Fruit fly (Drosophila melanogaster) whole organism, embryonic: Measurements from ENCODE around the gene CG13694.

Experiments used
- Ada2b ChIP-seq: fragments of 200-800 bp; sonication (Bioruptor generic); IDR thresholded peaks from 2 replicates; pipeline ENCODE4 v1.3.6; 2022; ENCODE audit warnings: missing biosample characterization, missing genetic modification characterization
- Awh ChIP-seq: fragments of 200-800 bp; sonication (Bioruptor generic); IDR thresholded peaks from 2 replicates; pipeline ENCODE4, ENCODE4 v1.3.6; 2022; ENCODE audit warnings: missing biosample characterization, missing genetic modification characterization
- BtbVII ChIP-seq: fragments of 200-800 bp; sonication (Bioruptor generic); optimal IDR thresholded peaks from 3 replicates; lab custom pipeline; 2017; ENCODE audit warnings: missing biosample characterization, mild to moderate bottlenecking, missing genetic modification characterization
- CG12104 ChIP-seq: fragments of 200-800 bp; sonication (Bioruptor generic); optimal IDR thresholded peaks from 3 replicates; lab custom pipeline; 2016; ENCODE audit warnings: missing biosample characterization, missing genetic modification characterization
- CG12219 ChIP-seq: fragments of 200-800 bp; sonication (Bioruptor generic); optimal IDR thresholded peaks from 3 replicates; lab custom pipeline; 2018; ENCODE audit warnings: missing biosample characterization, mild to moderate bottlenecking, missing genetic modification characterization
- CG13424 ChIP-seq: fragments of 200-800 bp; sonication (Bioruptor generic); optimal IDR thresholded peaks from 2 replicates; lab custom pipeline; 2019; ENCODE audit warnings: missing biosample characterization, mild to moderate bottlenecking, missing genetic modification characterization, moderate library complexity
- CG15479 ChIP-seq: fragments of 200-800 bp; sonication (Bioruptor generic); optimal IDR thresholded peaks from 3 replicates; lab custom pipeline; 2019; ENCODE audit warnings: missing biosample characterization, mild to moderate bottlenecking, missing genetic modification characterization, moderate library complexity
- CG18262 ChIP-seq: fragments of 200-800 bp; optimal IDR thresholded peaks from 3 replicates; lab custom pipeline; 2019; ENCODE audit warnings: missing biosample characterization, mild to moderate bottlenecking, missing genetic modification characterization, moderate library complexity
- CG2120 ChIP-seq: fragments of 200-800 bp; sonication (Bioruptor generic); optimal IDR thresholded peaks from 3 replicates; lab custom pipeline; 2016; ENCODE audit warnings: missing biosample characterization, missing genetic modification characterization
- CG2129 ChIP-seq: fragments of 200-800 bp; sonication (Bioruptor generic); IDR thresholded peaks from 2 replicates; pipeline ENCODE4 v1.3.6; 2022; ENCODE audit warnings: missing biosample characterization, missing genetic modification characterization; ENCODE audit not compliant: partially characterized antibody
- CG33213 ChIP-seq: fragments of 200-800 bp; sonication (Bioruptor generic); optimal IDR thresholded peaks from 3 replicates; lab custom pipeline; 2016; ENCODE audit warnings: missing biosample characterization, missing genetic modification characterization
- CG3726 ChIP-seq: fragments of 200-800 bp; sonication (Bioruptor generic); IDR thresholded peaks from 3 replicates; pipeline ENCODE4, ENCODE4 v1.3.6; 2022; ENCODE audit warnings: missing biosample characterization, missing genetic modification characterization
- CG4328 ChIP-seq: fragments of 200-800 bp; sonication (Bioruptor generic); optimal IDR thresholded peaks from 3 replicates; lab custom pipeline; 2017; ENCODE audit warnings: missing biosample characterization, missing genetic modification reagents, missing genetic modification characterization
- CG4404 ChIP-seq: fragments of 200-800 bp; sonication (Bioruptor generic); IDR thresholded peaks from 2 replicates; pipeline ENCODE4 v1.3.6; 2022; ENCODE audit warnings: missing biosample characterization, missing genetic modification characterization
- CG4854 ChIP-seq: fragments of 200-800 bp; sonication (Bioruptor generic); optimal IDR thresholded peaks from 2 replicates; lab custom pipeline; 2016; ENCODE audit warnings: missing biosample characterization, missing genetic modification characterization, inconsistent platforms
- CG5180 ChIP-seq: fragments of 200-800 bp; sonication (Bioruptor generic); optimal IDR thresholded peaks from 3 replicates; lab custom pipeline; 2017; ENCODE audit warnings: missing biosample characterization, missing genetic modification characterization, mild to moderate bottlenecking, moderate library complexity, missing genetic modification reagents
- CG6654 ChIP-seq: fragments of 200-800 bp; sonication (Bioruptor generic); optimal IDR thresholded peaks from 2 replicates; lab custom pipeline; 2017; ENCODE audit warnings: missing biosample characterization, mild to moderate bottlenecking, missing genetic modification characterization
- CG6689 ChIP-seq: fragments of 200-800 bp; sonication (Bioruptor generic); IDR thresholded peaks from 2 replicates; pipeline ENCODE4 v1.3.6; 2022; ENCODE audit warnings: missing biosample characterization, missing genetic modification characterization
- CG7839 ChIP-seq: fragments of 200-800 bp; sonication (Bioruptor generic); optimal IDR thresholded peaks from 3 replicates; lab custom pipeline; 2018; ENCODE audit warnings: missing biosample characterization, mild to moderate bottlenecking, missing genetic modification characterization, moderate library complexity
- CG7987 ChIP-seq: fragments of 200-800 bp; sonication (Bioruptor generic); optimal IDR thresholded peaks from 2 replicates; lab custom pipeline; 2018; ENCODE audit warnings: missing biosample characterization, mild to moderate bottlenecking, missing genetic modification characterization, moderate library complexity
- CG8944 ChIP-seq: fragments of 200-800 bp; sonication (Bioruptor generic); optimal IDR thresholded peaks from 3 replicates; lab custom pipeline; 2016; ENCODE audit warnings: missing biosample characterization, missing genetic modification characterization
- CTCF ChIP-seq: fragments of 200-800 bp; sonication (Bioruptor generic); optimal IDR thresholded peaks from 2 replicates; lab custom pipeline; 2017; ENCODE audit warnings: missing biosample characterization, mild to moderate bottlenecking, missing genetic modification characterization, moderate library complexity
- Deaf1 ChIP-seq: fragments of 200-800 bp; optimal IDR thresholded peaks from 3 replicates; lab custom pipeline; 2019; ENCODE audit warnings: missing biosample characterization, mild to moderate bottlenecking, missing genetic modification characterization, moderate library complexity
- Dfd ChIP-seq, 2 experiments: fragments of >200 bp; optimal IDR thresholded peaks; 2 replicates each; lab custom pipeline; 2017; ENCODE audit warnings: missing biosample characterization in 2 of 2, missing genetic modification characterization in 2 of 2
- Doc3 ChIP-seq: fragments of 200-800 bp; sonication (Bioruptor generic); IDR thresholded peaks from 3 replicates; pipeline ENCODE4 v1.3.6; 2022; ENCODE audit warnings: missing biosample characterization, missing genetic modification characterization; ENCODE audit not compliant: partially characterized antibody
- E2f1 ChIP-seq: fragments of 200-800 bp; sonication (Bioruptor generic); IDR thresholded peaks from 2 replicates; pipeline ENCODE4 v1.3.6; 2022; ENCODE audit warnings: missing biosample characterization, missing genetic modification characterization
- Lim3 ChIP-seq: fragments of 200-800 bp; sonication (Bioruptor generic); IDR thresholded peaks from 2 replicates; pipeline ENCODE4 v1.3.6; 2022; ENCODE audit warnings: missing biosample characterization, missing genetic modification characterization
- Ptx1 ChIP-seq: fragments of 200-800 bp; sonication (Bioruptor generic); IDR thresholded peaks from 2 replicates; pipeline ENCODE4 v1.3.6; 2022; ENCODE audit warnings: missing biosample characterization, missing genetic modification characterization
- Xbp1 ChIP-seq: fragments of 200-800 bp; sonication (Bioruptor generic); optimal IDR thresholded peaks from 3 replicates; lab custom pipeline; 2016; ENCODE audit warnings: missing biosample characterization, mild to moderate bottlenecking, missing genetic modification characterization
- YL-1 ChIP-seq: fragments of 200-800 bp; sonication (Bioruptor generic); optimal IDR thresholded peaks from 3 replicates; lab custom pipeline; 2017; ENCODE audit warnings: missing biosample characterization, mild to moderate bottlenecking, missing genetic modification characterization
- abd-A ChIP-seq: fragments of 200-800 bp; sonication (Bioruptor generic); optimal IDR thresholded peaks from 3 replicates; lab custom pipeline; 2019; ENCODE audit warnings: missing biosample characterization, mild to moderate bottlenecking, missing genetic modification characterization, moderate library complexity
- az2 ChIP-seq: fragments of 200-800 bp; sonication (Bioruptor generic); optimal IDR thresholded peaks from 3 replicates; lab custom pipeline; 2016; ENCODE audit warnings: missing biosample characterization, missing genetic modification characterization
- danr ChIP-seq: fragments of 200-800 bp; sonication (Bioruptor generic); IDR thresholded peaks from 2 replicates; pipeline ENCODE4 v1.3.6; 2022; ENCODE audit warnings: missing biosample characterization, missing genetic modification characterization
- dmrt99B ChIP-seq: fragments of 200-800 bp; sonication (Bioruptor generic); optimal IDR thresholded peaks from 2 replicates; lab custom pipeline; 2018; ENCODE audit warnings: missing biosample characterization, mild to moderate bottlenecking, missing genetic modification characterization, moderate library complexity
- emc ChIP-seq: fragments of 200-800 bp; sonication (Bioruptor generic); optimal IDR thresholded peaks from 2 replicates; lab custom pipeline; 2016; ENCODE audit warnings: missing biosample characterization, missing genetic modification characterization
- ems ChIP-seq: fragments of 200-800 bp; sonication (Bioruptor generic); optimal IDR thresholded peaks from 3 replicates; lab custom pipeline; 2016; ENCODE audit warnings: missing biosample characterization, missing genetic modification characterization
- fd3F ChIP-seq: fragments of 200-800 bp; sonication (Bioruptor generic); optimal IDR thresholded peaks from 2 replicates; lab custom pipeline; 2018; ENCODE audit warnings: missing biosample characterization, mild to moderate bottlenecking, missing genetic modification characterization, moderate library complexity
- gcm ChIP-seq: fragments of 200-800 bp; sonication (Bioruptor generic); optimal IDR thresholded peaks from 2 replicates; lab custom pipeline; 2019; ENCODE audit warnings: missing biosample characterization, mild to moderate bottlenecking, missing genetic modification characterization, moderate library complexity
- gfzf ChIP-seq: fragments of 200-800 bp; sonication (Bioruptor generic); optimal IDR thresholded peaks from 2 replicates; lab custom pipeline; 2016; ENCODE audit warnings: missing biosample characterization, mild to moderate bottlenecking, missing genetic modification characterization, moderate library complexity
- ken ChIP-seq: fragments of 200-800 bp; sonication (Bioruptor generic); IDR thresholded peaks from 3 replicates; pipeline ENCODE4 v1.3.6; 2022; ENCODE audit warnings: missing biosample characterization, missing genetic modification characterization
- mirr ChIP-seq: fragments of 200-800 bp; sonication (Bioruptor generic); optimal IDR thresholded peaks from 3 replicates; lab custom pipeline; 2018; ENCODE audit warnings: missing biosample characterization, mild to moderate bottlenecking, missing genetic modification characterization
- nerfin-1 ChIP-seq: fragments of 200-800 bp; sonication (Bioruptor generic); optimal IDR thresholded peaks from 3 replicates; lab custom pipeline; 2019; ENCODE audit warnings: missing biosample characterization, mild to moderate bottlenecking, missing genetic modification characterization, moderate library complexity
- onecut ChIP-seq: fragments of 200-800 bp; sonication (Bioruptor generic); IDR thresholded peaks from 2 replicates; pipeline ENCODE4 v1.3.6; 2022; ENCODE audit warnings: missing biosample characterization, missing genetic modification characterization
- p53 ChIP-seq: fragments of 200-800 bp; sonication (Bioruptor generic); optimal IDR thresholded peaks from 2 replicates; lab custom pipeline; 2016; ENCODE audit warnings: missing biosample characterization, missing genetic modification characterization
- pan ChIP-seq, 4 experiments: fragments of >200 bp in 3 of 4; fragments of 200-800 bp in 1 of 4; sonication (Bioruptor generic) in 1 of 4; optimal IDR thresholded peaks in 3 of 4; IDR thresholded peaks in 1 of 4; 2 replicates each; pipeline versions ENCODE4 v1.3.6 to Lab custom; 2017 to 2022; ENCODE audit warnings: missing biosample characterization in 2 of 4, missing genetic modification characterization in 2 of 4, mixed read lengths in 1 of 4
- pum ChIP-seq: fragments of 200-800 bp; sonication (Bioruptor generic); optimal IDR thresholded peaks from 2 replicates; lab custom pipeline; 2016; ENCODE audit warnings: missing biosample characterization, missing genetic modification characterization
- schlank ChIP-seq: fragments of 200-800 bp; sonication (Bioruptor generic); optimal IDR thresholded peaks from 2 replicates; lab custom pipeline; 2018; ENCODE audit warnings: missing biosample characterization, mild to moderate bottlenecking, missing genetic modification characterization
- sim ChIP-seq: fragments of 200-800 bp; sonication (Bioruptor generic); IDR thresholded peaks from 2 replicates; pipeline ENCODE4 v1.3.6; 2022; ENCODE audit warnings: missing biosample characterization, missing genetic modification characterization
- sima ChIP-seq: fragments of 200-800 bp; sonication (Bioruptor generic); optimal IDR thresholded peaks from 2 replicates; lab custom pipeline; 2016; ENCODE audit warnings: missing biosample characterization, missing genetic modification characterization
- ssp ChIP-seq: fragments of 200-800 bp; sonication (Bioruptor generic); IDR thresholded peaks from 2 replicates; pipeline ENCODE4 v1.3.6; 2022; ENCODE audit warnings: missing biosample characterization, missing genetic modification characterization
- tio ChIP-seq: fragments of 200-800 bp; sonication (Bioruptor generic); optimal IDR thresholded peaks from 2 replicates; lab custom pipeline; 2017; ENCODE audit warnings: missing biosample characterization, missing genetic modification characterization, inconsistent platforms

Gene CG13694

DNA sequence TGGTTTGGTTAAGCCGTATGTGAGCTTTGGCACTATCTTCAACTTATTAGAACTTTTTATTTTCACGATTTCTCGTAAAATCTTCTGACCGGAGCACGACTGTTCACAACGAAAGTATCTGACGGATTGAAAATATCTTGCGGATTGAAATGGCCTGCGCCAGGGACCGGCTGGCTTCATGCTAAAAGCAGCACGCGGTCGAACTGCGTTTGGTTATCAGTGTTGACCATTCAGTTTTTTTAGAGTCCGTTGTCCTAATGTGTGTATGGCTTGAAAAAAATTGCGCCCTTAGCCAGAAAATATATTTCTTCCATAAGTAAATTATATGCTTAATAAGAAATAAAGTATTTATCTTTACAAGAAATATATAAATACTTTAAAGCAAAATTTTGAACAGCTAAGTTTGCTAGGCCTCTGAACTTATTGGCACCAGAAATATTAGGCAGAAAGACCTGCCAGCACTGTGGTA is 29.0 kb downstream of the CG13694 start, which contains the start of gene net:
Gene net, minus strand, starts transcription at position 133 of the 469 bp plus-strand sequence.
- no peak for TF ChIP-seq CG4404
- 0 out of 2 replicates have a peak, but pooled peaks have one; percentile 35 for TF ChIP-seq CG6689 (GFP tag; lab: Robert Waterston, UW)
- TF ChIP-seq Ptx1 (GFP tag; lab: Robert Waterston, UW) = peak; percentile 26; the same call in 1 of the 2 replicates
- peak; percentile 47; the same call in 1 of the 2 replicates for TF ChIP-seq Ada2b (GFP tag; lab: Robert Waterston, UW)
- peak; percentile 60 for TF ChIP-seq Deaf1 (tag; lab: Kevin White, UChicago)
- no peak for TF ChIP-seq CG8944 (GFP tag; lab: Kevin White, UChicago)
- no peak for TF ChIP-seq CG15479 (GFP tag; lab: Kevin White, UChicago)
- TF ChIP-seq CG7987 (GFP tag; lab: Kevin White, UChicago) = no peak
- TF ChIP-seq CG13424 (tag; lab: Kevin White, UChicago) = peak; percentile 85
- TF ChIP-seq Dfd (GFP tag; optimal IDR thresholded peaks at IDR 0.05; lab: Kevin White, UChicago) = no peak
- TF ChIP-seq danr (GFP tag; lab: Robert Waterston, UW) = no peak; the same call in 1 of the 2 replicates
- TF ChIP-seq Doc3 (GFP tag; lab: Robert Waterston, UW) = no peak
- no peak for TF ChIP-seq ssp (GFP tag; lab: Robert Waterston, UW)
- TF ChIP-seq CG4328 (GFP tag; lab: Kevin White, UChicago) = peak; percentile 74
- peak; percentile 48 for TF ChIP-seq az2 (GFP tag; lab: Kevin White, UChicago)
- TF ChIP-seq CG6654 (GFP tag; lab: Kevin White, UChicago) = peak; percentile 13
- TF ChIP-seq Xbp1 = peak; percentile 54
- no peak for TF ChIP-seq Awh (GFP tag; lab: Robert Waterston, UW)
- TF ChIP-seq ken (GFP tag; lab: Robert Waterston, UW) = peak; percentile 49; the same call in 2 of the 3 replicates
- peak; percentile 66 for TF ChIP-seq gcm (GFP tag; lab: Kevin White, UChicago)
- TF ChIP-seq E2f1 (GFP tag; lab: Robert Waterston, UW) = 0 out of 2 replicates have a peak, but pooled peaks have one; percentile 37
- no peak for TF ChIP-seq tio (GFP tag; lab: Kevin White, UChicago)
- TF ChIP-seq sim (GFP tag; lab: Robert Waterston, UW) = 0 out of 2 replicates have a peak, but pooled peaks have one; percentile 5
- TF ChIP-seq Lim3 (GFP tag; lab: Robert Waterston, UW) = no peak
- peak; percentile 62 for TF ChIP-seq schlank (tag; lab: Kevin White, UChicago)
- TF ChIP-seq mirr = peak; percentile 14
- TF ChIP-seq CG5180 (GFP tag; lab: Kevin White, UChicago) = peak; percentile 100
- TF ChIP-seq pum (GFP tag; lab: Kevin White, UChicago) = no peak
- TF ChIP-seq sima = no peak
- no peak for TF ChIP-seq p53
- no peak for TF ChIP-seq abd-A (tag; lab: Kevin White, UChicago)
- TF ChIP-seq CG2120 = peak; percentile 57
- no peak for TF ChIP-seq CG2129
- peak; percentile 19 for TF ChIP-seq CTCF (GFP tag; lab: Kevin White, UChicago)
- TF ChIP-seq fd3F = peak; percentile 59
- no peak for TF ChIP-seq pan (optimal IDR thresholded peaks at IDR 0.05; lab: Kevin White, UChicago)
- no peak for TF ChIP-seq pan (GFP tag; optimal IDR thresholded peaks at IDR 0.05 in 1 of 2, IDR thresholded peaks at IDR 0.05 in 1 of 2)
- peak; percentile 27 for TF ChIP-seq YL-1
- TF ChIP-seq gfzf (GFP tag; lab: Kevin White, UChicago) = no peak
- TF ChIP-seq emc (GFP tag; lab: Kevin White, UChicago) = no peak
- no peak for TF ChIP-seq CG4854
- peak; percentile 76 for TF ChIP-seq dmrt99B (tag; lab: Kevin White, UChicago)
- TF ChIP-seq CG12104 (GFP tag; lab: Kevin White, UChicago) = peak; percentile 50
- TF ChIP-seq CG18262 (tag; lab: Kevin White, UChicago) = peak; percentile 73
- peak; percentile 40 for TF ChIP-seq onecut
- TF ChIP-seq CG3726 (GFP tag; lab: Robert Waterston, UW) = no peak
- peak; percentile 54 for TF ChIP-seq nerfin-1
- TF ChIP-seq CG33213 (GFP tag; lab: Kevin White, UChicago) = no peak
- TF ChIP-seq CG7839 (tag; lab: Kevin White, UChicago) = peak; percentile 84
- peak; percentile 41 for TF ChIP-seq CG12219 (GFP tag; lab: Kevin White, UChicago)
- TF ChIP-seq BtbVII = peak; percentile 77
- TF ChIP-seq ems (GFP tag; lab: Kevin White, UChicago) = no peak
